Fruit fly (Drosophila melanogaster): ENCODE results near the gene CG5070.

Gene CG5070

dm6 chrX:17181264-17182198 lies 21.4 kb upstream of the CG5070 start (continued):
- peak; percentile 46 for TF ChIP-seq Blimp-1 (GFP tag; optimal IDR thresholded peaks at IDR 0.05)
- no peak for TF ChIP-seq spab (GFP tag; optimal IDR thresholded peaks at IDR 0.05)
- TF ChIP-seq acj6 (GFP tag; optimal IDR thresholded peaks at IDR 0.05), result peak; percentile 34
- TF ChIP-seq dsx (GFP tag; optimal IDR thresholded peaks at IDR 0.05; ENCODE audit: poor library complexity, severe bottlenecking), result no peak
- TF ChIP-seq CG6792 (GFP tag; optimal IDR thresholded peaks at IDR 0.05), result peak; percentile 37
- TF ChIP-seq CG11902 (GFP tag; optimal IDR thresholded peaks at IDR 0.05), result no peak
- TF ChIP-seq CG1621 (tag; optimal IDR thresholded peaks at IDR 0.05), result no peak
- no peak for TF ChIP-seq CG4318 (GFP tag; optimal IDR thresholded peaks at IDR 0.05)
- no peak for TF ChIP-seq CG6854 (GFP tag; optimal IDR thresholded peaks at IDR 0.05)
- TF ChIP-seq eg (GFP tag; IDR thresholded peaks at IDR 0.05), result no peak
- no peak for TF ChIP-seq ss (GFP tag; optimal IDR thresholded peaks at IDR 0.05)
- TF ChIP-seq CG31627 (GFP tag; optimal IDR thresholded peaks at IDR 0.05), result no peak
- no peak for TF ChIP-seq Eip75B (GFP tag; optimal IDR thresholded peaks at IDR 0.05)
- TF ChIP-seq CG34406 (GFP tag; optimal IDR thresholded peaks at IDR 0.05), result peak; percentile 25
- peak; percentile 69 for TF ChIP-seq svp (GFP tag)
- peak; percentile 30 for TF ChIP-seq Met (GFP tag; optimal IDR thresholded peaks at IDR 0.05)
- no peak for TF ChIP-seq Sox15 (GFP tag; optimal IDR thresholded peaks at IDR 0.05)
- TF ChIP-seq net (GFP tag; optimal IDR thresholded peaks at IDR 0.05), result peak; percentile 12
- TF ChIP-seq OdsH (GFP tag; optimal IDR thresholded peaks at IDR 0.05), result peak; percentile 41
- peak; percentile 37 for TF ChIP-seq achi (GFP tag; optimal IDR thresholded peaks at IDR 0.05)
- peak; percentile 23 for TF ChIP-seq CG3919 (GFP tag; optimal IDR thresholded peaks at IDR 0.05)
- TF ChIP-seq CG15336 (GFP tag; IDR thresholded peaks at IDR 0.05), result peak; percentile 52; the same call in 1 of the 2 replicates
- peak; percentile 16 for TF ChIP-seq topi (GFP tag; optimal IDR thresholded peaks at IDR 0.05)
- no peak for TF ChIP-seq fd85E (GFP tag; optimal IDR thresholded peaks at IDR 0.05)
- no peak for TF ChIP-seq CG9139 (GFP tag; optimal IDR thresholded peaks at IDR 0.05)
- TF ChIP-seq cyc (GFP tag; optimal IDR thresholded peaks at IDR 0.05), result peak; percentile 19
- TF ChIP-seq CG8319 (GFP tag; optimal IDR thresholded peaks at IDR 0.05), result peak; percentile 13
- TF ChIP-seq lz (GFP tag; optimal IDR thresholded peaks at IDR 0.05), result no peak

DNA sequence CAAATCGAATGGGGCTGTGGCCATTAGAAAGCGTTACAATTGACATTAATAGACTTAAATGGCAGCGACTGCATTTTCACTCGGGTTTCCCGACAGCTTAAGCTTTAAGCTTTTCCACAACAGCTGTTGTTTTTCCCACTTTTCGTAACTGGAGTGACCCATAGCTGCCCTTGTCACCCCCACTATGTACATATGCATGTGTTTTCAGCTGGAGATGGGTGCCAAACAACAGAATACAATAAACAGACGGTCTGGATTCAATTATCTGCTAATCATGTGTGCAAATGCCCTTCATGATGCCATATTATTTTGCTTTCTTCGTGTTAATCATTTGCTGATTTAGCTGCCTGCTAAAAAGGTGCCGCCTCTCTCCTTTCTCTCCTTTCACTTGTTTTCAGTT lies 19.4 kb upstream of the CG5070 start:
- TF ChIP-seq Ets21C (GFP tag; optimal IDR thresholded peaks at IDR 0.05) (no peak), CG7368 (GFP tag; optimal IDR thresholded peaks at IDR 0.05) (no peak), CG1621 (tag; optimal IDR thresholded peaks at IDR 0.05) (no peak), acj6 (GFP tag; optimal IDR thresholded peaks at IDR 0.05) (no peak), esn (GFP tag; optimal IDR thresholded peaks at IDR 0.05) (no peak), CG32006 (GFP tag; optimal IDR thresholded peaks at IDR 0.05) (no peak)

- TF ChIP-seq vri (GFP tag; optimal IDR thresholded peaks at IDR 0.05) (peak; percentile 98), CG32006 (GFP tag; optimal IDR thresholded peaks at IDR 0.05) (no peak), Lpt (GFP tag; optimal IDR thresholded peaks at IDR 0.05) (no peak), fkh (GFP tag; optimal IDR thresholded peaks at IDR 0.05) (peak; percentile 24)
Observed at dm6 chrX:17186432-17186831, 16.5 kb upstream of the CG5070 start.

- TF ChIP-seq esn (GFP tag; optimal IDR thresholded peaks at IDR 0.05), result peak; percentile 53
- TF ChIP-seq svp (GFP tag), result peak; percentile 38
- peak; percentile 42 for TF ChIP-seq CG8319 (GFP tag; optimal IDR thresholded peaks at IDR 0.05)
- peak; percentile 2 for TF ChIP-seq CG4318 (GFP tag; optimal IDR thresholded peaks at IDR 0.05)
- TF ChIP-seq CG6276 (GFP tag; optimal IDR thresholded peaks at IDR 0.05), result peak; percentile 30
- no peak for TF ChIP-seq Hr4 (GFP tag; optimal IDR thresholded peaks at IDR 0.05)
- 0 out of 2 replicates have a peak, but pooled peaks have one; percentile 12 for TF ChIP-seq Gug (GFP tag; IDR thresholded peaks at IDR 0.05)
- no peak for TF ChIP-seq dac (GFP tag; optimal IDR thresholded peaks at IDR 0.05)
- peak; percentile 48 for TF ChIP-seq net (GFP tag; optimal IDR thresholded peaks at IDR 0.05)
- peak; percentile 54 for TF ChIP-seq CG32006 (GFP tag; optimal IDR thresholded peaks at IDR 0.05)
- TF ChIP-seq acj6 (GFP tag; optimal IDR thresholded peaks at IDR 0.05), result peak; percentile 53
- TF ChIP-seq Ets21C (GFP tag; optimal IDR thresholded peaks at IDR 0.05), result no peak
- peak; percentile 54 for TF ChIP-seq Met (GFP tag; optimal IDR thresholded peaks at IDR 0.05)
- TF ChIP-seq Sox14 (GFP tag; optimal IDR thresholded peaks at IDR 0.05), result peak; percentile 19
- TF ChIP-seq CG11294 (GFP tag; IDR thresholded peaks at IDR 0.05), result no peak
- TF ChIP-seq spab (GFP tag; optimal IDR thresholded peaks at IDR 0.05), result no peak
- no peak for TF ChIP-seq vri (GFP tag; optimal IDR thresholded peaks at IDR 0.05)
- peak; percentile 80 for TF ChIP-seq Eip78C (GFP tag)
- no peak for TF ChIP-seq CG6854 (GFP tag; optimal IDR thresholded peaks at IDR 0.05)
- TF ChIP-seq CG9139 (GFP tag; optimal IDR thresholded peaks at IDR 0.05), result no peak
- TF ChIP-seq CG6808 (GFP tag; optimal IDR thresholded peaks at IDR 0.05), result no peak
- TF ChIP-seq CG6792 (GFP tag; optimal IDR thresholded peaks at IDR 0.05), result peak; percentile 41
- TF ChIP-seq Sox15 (GFP tag; optimal IDR thresholded peaks at IDR 0.05), result peak; percentile 32
Observed at dm6 chrX:17187495-17187894, 15.4 kb upstream of the CG5070 start.
